Worm (Caenorhabditis elegans): ENCODE measurements around the gene unc-36.

The unc-36 gene

ce11 chrIII:8190505-8190904, 10.5 kb downstream of the unc-36 start, which contains the start of gene C50C3.19:
Gene C50C3.19 (plus strand): TSS chrIII:8190805.
- TF ChIP-seq mep-1 (tag; optimal IDR thresholded peaks at IDR 0.05) (no peak), zip-8 (tag; optimal IDR thresholded peaks at IDR 0.05) (no peak), elt-3 (tag; optimal IDR thresholded peaks at IDR 0.05) (no peak), drap-1 (GFP tag; optimal IDR thresholded peaks at IDR 0.05) (no peak), flh-1 (GFP tag; optimal IDR thresholded peaks at IDR 0.05) (no peak), ztf-11 (tag; optimal IDR thresholded peaks at IDR 0.05) (no peak), mab-5 (tag; optimal IDR thresholded peaks at IDR 0.05) (no peak), blmp-1 (tag; optimal IDR thresholded peaks at IDR 0.05) (no peak), mls-2 (tag; optimal IDR thresholded peaks at IDR 0.05) (no peak), lsy-2 (tag; optimal IDR thresholded peaks at IDR 0.05) (no peak), ces-1 (GFP tag; optimal IDR thresholded peaks at IDR 0.05) (no peak), cnd-1 (tag; optimal IDR thresholded peaks at IDR 0.05) (no peak), hlh-1 (tag; optimal IDR thresholded peaks at IDR 0.05) (no peak), tbx-8 (GFP tag; optimal IDR thresholded peaks at IDR 0.05) (no peak), ham-2 (GFP tag; optimal IDR thresholded peaks at IDR 0.05) (no peak)

DNA sequence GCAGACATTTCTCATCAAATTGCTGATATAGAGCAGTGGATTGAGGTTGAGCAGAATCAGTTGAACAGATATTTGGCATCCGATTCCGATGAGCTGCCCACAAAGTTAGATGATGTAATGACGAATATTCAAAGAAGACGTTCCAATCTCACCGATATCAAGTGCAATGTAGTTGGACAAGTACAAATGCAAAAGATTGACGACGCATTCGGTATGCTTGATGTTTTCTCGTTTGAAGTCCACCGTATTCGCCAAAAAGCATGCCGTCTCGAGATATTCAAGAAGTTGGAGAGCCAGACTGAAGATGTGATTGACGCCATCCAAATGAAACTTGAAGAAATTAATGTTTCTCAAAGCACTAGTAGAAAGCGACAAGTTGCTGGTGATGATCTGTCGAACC, 15.9 kb downstream of the unc-36 start:
- TF ChIP-seq unc-62 (GFP tag; optimal IDR thresholded peaks at IDR 0.05) (no peak), bed-3 (GFP tag; optimal IDR thresholded peaks at IDR 0.05) (no peak), hlh-1 (tag; optimal IDR thresholded peaks at IDR 0.05) (no peak), drap-1 (GFP tag; optimal IDR thresholded peaks at IDR 0.05) (no peak), nhr-28 (tag; optimal IDR thresholded peaks at IDR 0.05) (no peak)

- TF ChIP-seq sptf-1 (tag; optimal IDR thresholded peaks at IDR 0.05) (no peak), ceh-39 (tag; optimal IDR thresholded peaks at IDR 0.05) (no peak), hlh-1 (tag; optimal IDR thresholded peaks at IDR 0.05) (no peak), M03D4.4 (tag; optimal IDR thresholded peaks at IDR 0.05) (no peak), unc-39 (tag; optimal IDR thresholded peaks at IDR 0.05) (no peak), tbx-8 (GFP tag; optimal IDR thresholded peaks at IDR 0.05) (no peak), drap-1 (GFP tag; optimal IDR thresholded peaks at IDR 0.05) (no peak), nhr-237 (tag; optimal IDR thresholded peaks at IDR 0.05) (no peak), ham-2 (GFP tag; optimal IDR thresholded peaks at IDR 0.05) (no peak), lsy-2 (tag; optimal IDR thresholded peaks at IDR 0.05) (no peak), nhr-12 (tag; optimal IDR thresholded peaks at IDR 0.05) (no peak), snpc-4 (tag; optimal IDR thresholded peaks at IDR 0.05) (no peak), ces-1 (GFP tag; optimal IDR thresholded peaks at IDR 0.05) (no peak), ztf-11 (tag; optimal IDR thresholded peaks at IDR 0.05) (no peak), cnd-1 (tag; optimal IDR thresholded peaks at IDR 0.05) (no peak)
These were observed 18.4 kb downstream of the unc-36 start for ce11 chrIII:8182573-8182972.

ce11 chrIII:8181581-8181980, 19.4 kb downstream of the unc-36 start, which contains the start of gene spc-2:
Gene spc-2 (plus strand): TSS chrIII:8181881.
- TF ChIP-seq bed-3 (GFP tag; optimal IDR thresholded peaks at IDR 0.05), result no peak
- no peak for TF ChIP-seq flh-1 (GFP tag; optimal IDR thresholded peaks at IDR 0.05)
- TF ChIP-seq blmp-1 (tag; optimal IDR thresholded peaks at IDR 0.05), result no peak
- no peak for TF ChIP-seq nhr-12 (tag; optimal IDR thresholded peaks at IDR 0.05)
- TF ChIP-seq elt-1 (tag; optimal IDR thresholded peaks at IDR 0.05; ENCODE audit: borderline replicate concordance, insufficient read depth), result no peak
- no peak for TF ChIP-seq unc-120 (tag; optimal IDR thresholded peaks at IDR 0.05; ENCODE audit: poor library complexity, severe bottlenecking)
- TF ChIP-seq cnd-1 (tag; optimal IDR thresholded peaks at IDR 0.05), result no peak
- TF ChIP-seq ces-1 (GFP tag; optimal IDR thresholded peaks at IDR 0.05), result no peak

DNA sequence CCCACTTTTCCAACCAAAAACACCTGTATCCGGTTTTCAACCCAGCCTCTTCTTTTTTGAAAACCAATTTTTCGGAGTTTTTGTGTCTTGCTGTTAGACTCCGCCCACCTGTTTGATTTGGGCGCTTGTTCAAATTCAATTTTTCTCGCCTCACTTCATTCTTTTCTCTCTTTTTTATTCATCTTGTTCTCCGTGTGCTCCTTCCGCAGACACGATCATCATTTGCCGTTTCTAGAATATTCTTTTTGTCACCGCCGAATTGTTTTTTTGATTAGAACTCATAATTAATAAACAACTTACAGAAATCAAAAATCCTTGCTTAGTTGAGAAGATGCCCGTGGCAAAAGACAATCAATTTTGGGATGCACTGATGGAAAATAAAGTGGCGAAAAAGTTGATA, 22.1 kb downstream of the unc-36 start, which contains the start of gene C50C3.5:
Gene C50C3.5 (plus strand): TSS at position 301 of the 400 bp plus-strand sequence.
- TF ChIP-seq hlh-1 (tag; optimal IDR thresholded peaks at IDR 0.05), result no peak
- TF ChIP-seq ceh-83 (GFP tag; optimal IDR thresholded peaks at IDR 0.05), result no peak
- no peak for TF ChIP-seq lsy-2 (tag; optimal IDR thresholded peaks at IDR 0.05)
- TF ChIP-seq bed-3 (GFP tag; optimal IDR thresholded peaks at IDR 0.05), result no peak
- TF ChIP-seq sem-2 (GFP tag; optimal IDR thresholded peaks at IDR 0.05), result no peak
- TF ChIP-seq flh-1 (GFP tag; optimal IDR thresholded peaks at IDR 0.05), result no peak
- TF ChIP-seq ham-2 (GFP tag; optimal IDR thresholded peaks at IDR 0.05), result no peak
- no peak for TF ChIP-seq elt-1 (tag; optimal IDR thresholded peaks at IDR 0.05; ENCODE audit: borderline replicate concordance, insufficient read depth)
- no peak for TF ChIP-seq nhr-76 (tag; optimal IDR thresholded peaks at IDR 0.05)
- no peak for TF ChIP-seq nhr-28 (tag; optimal IDR thresholded peaks at IDR 0.05)
- TF ChIP-seq unc-120 (tag; optimal IDR thresholded peaks at IDR 0.05; ENCODE audit: poor library complexity, severe bottlenecking), result no peak
- no peak for TF ChIP-seq unc-62 (GFP tag; optimal IDR thresholded peaks at IDR 0.05)
- no peak for TF ChIP-seq nhr-2 (tag; optimal IDR thresholded peaks at IDR 0.05)
- no peak for TF ChIP-seq mls-2 (tag; optimal IDR thresholded peaks at IDR 0.05)
